Worm (Caenorhabditis elegans) whole organism, late embryonic: ENCODE measurements around the gene D1086.5.

Experiments
- C08G9.2 ChIP-seq: sonication (generic microtip); optimal IDR thresholded peaks from 2 replicates; lab custom pipeline; 2016; ENCODE audit warnings: mild to moderate bottlenecking, missing genetic modification characterization, moderate library complexity, missing compliant biosample characterization
- F13H6.1 ChIP-seq: sonication (generic microtip); optimal IDR thresholded peaks from 2 replicates; lab custom pipeline; 2016; ENCODE audit warnings: missing genetic modification characterization, missing compliant biosample characterization
- K02D7.2 ChIP-seq: sonication (generic microtip); optimal IDR thresholded peaks from 2 replicates; lab custom pipeline; 2017; ENCODE audit warnings: mild to moderate bottlenecking, missing genetic modification characterization, missing compliant biosample characterization
- Y22D7AL.16 ChIP-seq: sonication (generic microtip); optimal IDR thresholded peaks from 2 replicates; lab custom pipeline; 2016; ENCODE audit warnings: missing genetic modification characterization, missing compliant biosample characterization
- ahr-1 ChIP-seq: sonication (generic microtip); optimal IDR thresholded peaks from 2 replicates; lab custom pipeline; 2016; ENCODE audit warnings: missing genetic modification characterization, missing compliant biosample characterization
- ama-1 ChIP-seq: fragments of 150-350 bp; optimal IDR thresholded peaks from 2 replicates; lab custom pipeline; 2014
- ceh-14 ChIP-seq: sonication (generic microtip); optimal IDR thresholded peaks from 2 replicates; lab custom pipeline; 2016; ENCODE audit warnings: missing genotype, missing genetic modification characterization, missing compliant biosample characterization
- ceh-19 ChIP-seq: fragments of 200-800 bp; sonication (Bioruptor generic); optimal IDR thresholded peaks from 2 replicates; lab custom pipeline; 2018; ENCODE audit warnings: mild to moderate bottlenecking, missing genetic modification characterization, missing compliant biosample characterization
- ceh-22 ChIP-seq: sonication (generic microtip); optimal IDR thresholded peaks from 2 replicates; lab custom pipeline; 2017; ENCODE audit warnings: missing biosample characterization, missing genetic modification characterization
- ceh-24 ChIP-seq: sonication (generic microtip); optimal IDR thresholded peaks from 2 replicates; lab custom pipeline; 2016; ENCODE audit warnings: mild to moderate bottlenecking, missing genetic modification characterization, missing compliant biosample characterization
- ceh-30 ChIP-seq: fragments of 150-350 bp; optimal IDR thresholded peaks from 2 replicates; lab custom pipeline; 2014; ENCODE audit warnings: missing biosample characterization, missing genetic modification characterization
- ceh-34 ChIP-seq: sonication (generic microtip); optimal IDR thresholded peaks from 2 replicates; lab custom pipeline; 2016; ENCODE audit warnings: mild to moderate bottlenecking, missing genetic modification characterization, missing compliant biosample characterization
- dve-1 ChIP-seq: sonication (generic microtip); optimal IDR thresholded peaks from 2 replicates; lab custom pipeline; 2017; ENCODE audit warnings: antibody characterized with exemption, mild to moderate bottlenecking, missing genetic modification characterization, missing compliant biosample characterization
- fax-1 ChIP-seq: sonication (generic microtip); optimal IDR thresholded peaks from 2 replicates; lab custom pipeline; 2016; ENCODE audit warnings: missing genotype, missing genetic modification characterization, missing compliant biosample characterization
- hlh-8 ChIP-seq: sonication (generic microtip); optimal IDR thresholded peaks from 2 replicates; lab custom pipeline; 2016; ENCODE audit warnings: missing genotype, missing genetic modification characterization, missing compliant biosample characterization
- madf-2 ChIP-seq: sonication (generic microtip); optimal IDR thresholded peaks from 2 replicates; lab custom pipeline; 2017; ENCODE audit warnings: missing genetic modification characterization, missing compliant biosample characterization
- nhr-232 ChIP-seq: sonication (generic microtip); optimal IDR thresholded peaks from 2 replicates; lab custom pipeline; 2016; ENCODE audit warnings: missing genetic modification characterization, missing compliant biosample characterization
- odd-2 ChIP-seq: sonication (generic microtip); optimal IDR thresholded peaks from 2 replicates; lab custom pipeline; 2017; ENCODE audit warnings: antibody characterized with exemption, mild to moderate bottlenecking, missing genetic modification characterization, missing compliant biosample characterization
- syd-9 ChIP-seq: sonication (generic microtip); optimal IDR thresholded peaks from 2 replicates; lab custom pipeline; 2016; ENCODE audit warnings: mild to moderate bottlenecking, missing genetic modification characterization, moderate library complexity, missing compliant biosample characterization
- tbx-2 ChIP-seq: sonication (generic microtip); optimal IDR thresholded peaks from 2 replicates; lab custom pipeline; 2016; ENCODE audit warnings: missing genetic modification characterization, missing compliant biosample characterization
- tbx-7 ChIP-seq: sonication (generic microtip); optimal IDR thresholded peaks from 2 replicates; lab custom pipeline; 2016; ENCODE audit warnings: missing genotype, missing genetic modification characterization, missing compliant biosample characterization
- ttx-3 ChIP-seq: sonication (generic microtip); optimal IDR thresholded peaks from 2 replicates; lab custom pipeline; 2016; ENCODE audit warnings: missing genetic modification reagents, missing genetic modification characterization, missing compliant biosample characterization
- unc-3 ChIP-seq, 2 experiments: fragments of 200-800 bp in 1 of 2; sonication (Bioruptor generic) in 1 of 2; sonication (generic microtip) in 1 of 2; conservative IDR thresholded peaks in 1 of 2; optimal IDR thresholded peaks in 1 of 2; 2 replicates each; pipeline versions ENCODE4 v1.3.6 to Lab custom; 2016 to 2022; ENCODE audit warnings: missing compliant biosample characterization in 2 of 2, missing genetic modification characterization in 2 of 2, missing genetic modification reagents in 1 of 2
- unc-55 ChIP-seq: sonication (generic microtip); optimal IDR thresholded peaks from 2 replicates; lab custom pipeline; 2017; ENCODE audit warnings: missing biosample characterization, missing genetic modification reagents, missing genetic modification characterization
- zip-5 ChIP-seq: sonication (generic microtip); optimal IDR thresholded peaks from 2 replicates; lab custom pipeline; 2016; ENCODE audit warnings: missing genetic modification characterization, missing compliant biosample characterization

The D1086.5 gene

DNA sequence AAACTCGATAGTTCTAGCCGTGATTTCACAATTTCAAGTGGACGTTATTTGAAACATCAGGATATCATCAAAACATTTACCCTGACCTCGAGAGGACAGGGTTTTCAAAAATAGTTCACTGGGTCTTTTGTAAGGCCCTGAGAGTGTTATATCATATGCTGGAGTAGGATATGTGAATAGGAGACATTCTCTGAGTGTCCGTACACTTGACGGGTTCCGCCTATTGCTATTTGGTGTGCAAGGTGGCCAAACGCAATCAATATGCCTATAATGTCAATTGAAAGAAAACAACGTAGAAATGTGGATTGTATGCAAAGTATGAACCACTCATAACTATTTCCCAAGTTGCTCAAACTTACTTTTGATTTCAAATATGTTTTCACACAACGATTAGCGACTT is 7.2 kb upstream of the D1086.5 start:
- TF ChIP-seq fax-1 (tag; lab: Kevin White, UChicago) = no peak
- TF ChIP-seq unc-3 (GFP tag; conservative IDR thresholded peaks at IDR 0.05; lab: Robert Waterston, UW) = no peak
- TF ChIP-seq unc-3 (tag; optimal IDR thresholded peaks at IDR 0.05; lab: Kevin White, UChicago) = no peak
- no peak for TF ChIP-seq ama-1
- no peak for TF ChIP-seq ceh-24 (tag; lab: Kevin White, UChicago)
- no peak for TF ChIP-seq dve-1 (tag; lab: Kevin White, UChicago)
- no peak for TF ChIP-seq ceh-14 (tag; lab: Kevin White, UChicago)

DNA sequence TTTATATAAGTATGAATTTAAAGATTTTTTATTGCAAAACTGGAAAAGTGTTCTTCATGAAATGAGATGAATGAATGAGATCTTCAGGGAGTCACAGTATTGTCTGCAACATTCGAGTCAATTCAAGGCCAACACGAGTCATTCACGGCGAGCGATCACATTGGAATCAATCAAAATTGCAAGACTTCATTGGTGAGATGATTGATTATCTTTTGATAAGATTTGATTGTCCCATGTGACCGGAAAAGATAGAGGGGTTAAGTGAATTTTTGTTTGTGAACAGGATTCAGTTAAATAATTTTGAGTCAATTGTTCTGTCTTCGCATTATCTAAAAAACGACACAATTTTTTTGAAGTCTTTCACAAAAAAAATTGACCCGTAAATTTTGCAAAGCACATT is 4.8 kb upstream of the D1086.5 start:
- TF ChIP-seq nhr-232 (tag; lab: Kevin White, UChicago) (no peak), unc-55 (GFP tag; lab: Kevin White, UChicago) (peak; percentile 9)

DNA sequence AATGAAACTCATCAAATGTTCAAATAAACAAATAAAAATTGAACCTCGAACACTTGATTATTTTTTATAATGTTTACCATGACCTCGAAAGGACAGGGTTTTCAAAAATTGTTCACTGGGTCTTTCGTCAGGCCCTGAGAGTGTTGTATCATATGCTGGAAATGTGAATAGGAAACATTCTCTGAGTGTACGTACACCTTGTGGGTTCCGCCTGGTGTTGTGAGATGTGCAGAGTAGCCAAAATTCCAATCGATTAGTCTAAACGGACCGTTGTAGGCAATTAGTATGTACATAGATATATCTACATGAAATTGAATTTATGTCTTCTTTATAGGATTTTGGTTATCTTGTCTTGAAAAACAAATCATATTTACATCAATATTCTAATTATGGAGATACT is 4.4 kb upstream of the D1086.5 start:
- TF ChIP-seq madf-2 (tag; lab: Kevin White, UChicago) = no peak
- TF ChIP-seq ceh-30 = no peak
- TF ChIP-seq ceh-19 = no peak
- no peak for TF ChIP-seq ahr-1 (tag; lab: Kevin White, UChicago)
- no peak for TF ChIP-seq C08G9.2 (tag; lab: Kevin White, UChicago)
- TF ChIP-seq, all 69 proteins: peak for 0

DNA sequence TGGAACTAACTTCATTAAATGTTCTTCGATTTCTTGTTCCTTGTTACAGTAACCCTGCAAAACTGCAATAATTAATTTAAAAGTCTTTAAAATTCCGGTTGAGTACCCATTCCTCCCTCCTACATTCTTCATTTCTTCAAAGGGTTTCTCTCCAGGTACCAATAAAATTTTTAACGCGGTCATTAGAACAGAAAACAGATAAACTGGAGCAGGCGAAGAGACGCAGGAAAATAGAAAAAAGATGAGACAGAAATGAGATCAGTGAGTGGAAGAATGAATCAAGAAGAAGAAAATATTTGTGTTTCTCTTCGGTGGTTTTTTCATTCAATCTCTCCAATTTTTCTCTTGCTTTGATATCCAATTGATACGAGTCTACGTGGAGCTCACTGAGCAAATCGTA is 3.6 kb upstream of the D1086.5 start, which contains the start of gene D1086.8:
TSS of gene D1086.8 (plus strand) at position 301 of the 400 bp plus-strand sequence.
- TF ChIP-seq madf-2 (tag; lab: Kevin White, UChicago) (no peak), ahr-1 (tag; lab: Kevin White, UChicago) (no peak), F13H6.1 (tag; lab: Kevin White, UChicago) (no peak), ttx-3 (tag; lab: Kevin White, UChicago) (no peak), ceh-34 (tag; lab: Kevin White, UChicago) (no peak), zip-5 (tag; lab: Kevin White, UChicago) (no peak)

DNA sequence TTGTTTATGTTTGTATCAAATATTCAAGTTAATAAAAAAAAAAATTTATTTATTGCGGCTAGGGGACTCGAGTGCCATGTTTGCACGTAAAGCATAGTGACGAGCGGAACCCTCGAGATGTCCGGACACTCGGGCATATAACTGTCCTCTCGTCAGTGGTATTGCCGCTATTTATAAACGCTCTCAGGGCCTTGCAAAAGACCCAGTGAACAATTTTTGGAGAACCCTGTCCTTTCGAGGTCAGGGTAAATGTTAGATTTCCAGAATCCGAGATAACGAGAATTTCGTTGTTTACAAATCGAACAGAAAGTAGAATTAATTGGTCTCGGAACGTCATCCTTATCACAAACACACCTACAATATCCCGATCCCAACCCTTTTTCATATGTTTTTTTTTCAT is 2.2 kb upstream of the D1086.5 start, which contains the start of gene D1086.3:
TSS of gene D1086.3 (plus strand) at position 390 of the 400 bp plus-strand sequence.
- TF ChIP-seq odd-2 (no peak), tbx-7 (tag; lab: Kevin White, UChicago) (no peak), ahr-1 (tag; lab: Kevin White, UChicago) (no peak), K02D7.2 (tag; lab: Kevin White, UChicago) (no peak), unc-55 (GFP tag; lab: Kevin White, UChicago) (no peak), ama-1 (peak; percentile 72), dve-1 (tag; lab: Kevin White, UChicago) (no peak)

DNA sequence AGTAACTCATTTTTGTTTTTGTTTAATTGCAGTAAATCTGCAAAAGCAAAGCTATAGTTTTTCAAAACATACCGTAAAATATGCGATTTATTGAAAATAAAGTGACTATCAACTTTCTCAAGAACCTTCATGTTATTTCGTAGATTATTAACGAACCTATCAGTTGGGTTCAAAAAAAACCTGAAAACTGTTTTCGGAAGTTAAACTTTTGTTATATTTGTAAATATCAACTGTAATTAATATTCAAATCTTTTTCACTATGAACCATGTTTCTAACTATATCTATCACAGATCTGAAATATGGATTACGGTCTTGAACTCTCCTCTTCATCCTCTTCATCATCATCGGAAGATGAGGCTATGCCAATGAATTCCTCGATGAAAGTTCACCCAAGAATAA is 2.1 kb downstream of the D1086.5 start, which contains the start of gene D1086.19:
TSS of gene D1086.19 (plus strand) at position 301 of the 400 bp plus-strand sequence.
- no peak for TF ChIP-seq Y22D7AL.16 (tag; lab: Kevin White, UChicago)
- no peak for TF ChIP-seq hlh-8 (tag; lab: Kevin White, UChicago)
- no peak for TF ChIP-seq madf-2 (tag; lab: Kevin White, UChicago)
- no peak for TF ChIP-seq ceh-22
- TF ChIP-seq tbx-2 (tag; lab: Kevin White, UChicago) = no peak
- TF ChIP-seq nhr-232 (tag; lab: Kevin White, UChicago) = no peak
- TF ChIP-seq ceh-30 = no peak
- no peak for TF ChIP-seq unc-55 (GFP tag; lab: Kevin White, UChicago)

DNA sequence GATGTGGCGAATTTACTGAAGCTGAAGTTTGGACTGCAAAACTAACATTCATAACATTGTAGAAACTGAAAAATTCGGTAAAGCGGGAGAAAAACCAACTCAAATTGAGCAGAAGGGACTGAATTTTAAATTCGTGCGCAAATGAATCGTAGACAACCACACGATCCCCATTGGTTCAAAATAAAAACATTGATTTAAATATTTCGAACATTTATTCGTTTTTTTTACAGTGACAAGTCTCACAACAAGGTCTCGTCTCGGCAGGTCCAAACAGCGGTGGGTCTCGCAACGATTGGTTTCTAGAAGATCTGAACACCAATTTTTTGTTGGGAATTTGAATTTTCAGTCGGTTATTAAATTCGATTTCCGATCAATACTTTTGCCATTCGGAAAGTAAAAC is 4.6 kb downstream of the D1086.5 start, which contains the start of gene D1086.18:
TSS of gene D1086.18 (plus strand) at position 301 of the 400 bp plus-strand sequence.
- TF ChIP-seq syd-9 (tag; lab: Kevin White, UChicago) (no peak), tbx-2 (tag; lab: Kevin White, UChicago) (no peak), dve-1 (tag; lab: Kevin White, UChicago) (no peak), tbx-7 (tag; lab: Kevin White, UChicago) (no peak), F13H6.1 (tag; lab: Kevin White, UChicago) (no peak), ceh-34 (tag; lab: Kevin White, UChicago) (no peak), zip-5 (tag; lab: Kevin White, UChicago) (no peak), ceh-19 (no peak), fax-1 (tag; lab: Kevin White, UChicago) (no peak), ceh-22 (no peak), ceh-30 (no peak)
